Fruit fly (Drosophila melanogaster): Measurements from ENCODE around the gene Sfp33A2.

Gene Sfp33A2

DNA sequence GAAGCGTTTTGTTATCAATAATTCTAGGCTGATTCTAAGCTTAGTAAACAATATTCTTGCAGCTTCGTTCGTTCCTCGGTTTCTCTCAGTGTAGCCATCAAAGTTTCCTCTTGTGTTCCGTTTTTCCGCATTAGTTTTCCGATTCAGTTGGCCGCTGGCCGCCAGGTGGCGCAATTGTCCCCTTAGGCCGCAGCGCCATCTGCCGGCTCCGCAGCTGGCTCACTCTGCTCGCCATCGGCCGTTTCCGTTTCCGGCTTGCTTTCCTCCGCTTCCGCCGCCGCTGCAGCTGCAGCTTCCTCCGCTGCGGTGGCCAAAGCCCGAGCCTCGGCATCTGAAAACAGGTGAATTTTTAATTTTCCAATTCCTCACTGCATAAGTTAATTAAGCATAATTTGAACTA, 21.1 kb upstream of the Sfp33A2 start:
- TF ChIP-seq D1 (tag; optimal IDR thresholded peaks at IDR 0.05) = no peak
- TF ChIP-seq CG15710 (tag; optimal IDR thresholded peaks at IDR 0.05) = peak; percentile 30
- TF ChIP-seq CG17806 (tag; optimal IDR thresholded peaks at IDR 0.05) = peak; percentile 23
- peak; percentile 40; the same call in 1 of the 2 replicates for TF ChIP-seq rn (GFP tag; IDR thresholded peaks at IDR 0.05)
- TF ChIP-seq EcR (GFP tag; optimal IDR thresholded peaks at IDR 0.05) = no peak
- TF ChIP-seq CG12605 (GFP tag; IDR thresholded peaks at IDR 0.05) = peak; percentile 62
- TF ChIP-seq Snoo (tag; optimal IDR thresholded peaks at IDR 0.05) = no peak
- TF ChIP-seq CG14655 (GFP tag; optimal IDR thresholded peaks at IDR 0.05) = peak; percentile 61
- peak; percentile 43 for TF ChIP-seq Ets98B (GFP tag; IDR thresholded peaks at IDR 0.05)
- peak; percentile 54 for TF ChIP-seq CG34367 (tag; optimal IDR thresholded peaks at IDR 0.05)
- TF ChIP-seq gl (tag; optimal IDR thresholded peaks at IDR 0.05) = peak; percentile 48
- TF ChIP-seq CG9948 (tag; optimal IDR thresholded peaks at IDR 0.05) = no peak
- peak; percentile 58; the same call in 2 of the 3 replicates for TF ChIP-seq fd96Ca (GFP tag; IDR thresholded peaks at IDR 0.05)
- no peak for TF ChIP-seq CG13204 (GFP tag; optimal IDR thresholded peaks at IDR 0.05)
- peak; percentile 72 for TF ChIP-seq Pif1A (GFP tag; optimal IDR thresholded peaks at IDR 0.05)
- TF ChIP-seq CG32121 (GFP tag; IDR thresholded peaks at IDR 0.05) = peak; percentile 51
- TF ChIP-seq CG8159 (tag; optimal IDR thresholded peaks at IDR 0.05) = peak; percentile 30
- TF ChIP-seq Pif1B (GFP tag; optimal IDR thresholded peaks at IDR 0.05) = peak; percentile 19
- no peak for TF ChIP-seq CG10348 (GFP tag; IDR thresholded peaks at IDR 0.05)
- TF ChIP-seq CG8301 (tag; optimal IDR thresholded peaks at IDR 0.05) = peak; percentile 43
- TF ChIP-seq CG4496 (GFP tag; IDR thresholded peaks at IDR 0.05) = peak; percentile 88

DNA sequence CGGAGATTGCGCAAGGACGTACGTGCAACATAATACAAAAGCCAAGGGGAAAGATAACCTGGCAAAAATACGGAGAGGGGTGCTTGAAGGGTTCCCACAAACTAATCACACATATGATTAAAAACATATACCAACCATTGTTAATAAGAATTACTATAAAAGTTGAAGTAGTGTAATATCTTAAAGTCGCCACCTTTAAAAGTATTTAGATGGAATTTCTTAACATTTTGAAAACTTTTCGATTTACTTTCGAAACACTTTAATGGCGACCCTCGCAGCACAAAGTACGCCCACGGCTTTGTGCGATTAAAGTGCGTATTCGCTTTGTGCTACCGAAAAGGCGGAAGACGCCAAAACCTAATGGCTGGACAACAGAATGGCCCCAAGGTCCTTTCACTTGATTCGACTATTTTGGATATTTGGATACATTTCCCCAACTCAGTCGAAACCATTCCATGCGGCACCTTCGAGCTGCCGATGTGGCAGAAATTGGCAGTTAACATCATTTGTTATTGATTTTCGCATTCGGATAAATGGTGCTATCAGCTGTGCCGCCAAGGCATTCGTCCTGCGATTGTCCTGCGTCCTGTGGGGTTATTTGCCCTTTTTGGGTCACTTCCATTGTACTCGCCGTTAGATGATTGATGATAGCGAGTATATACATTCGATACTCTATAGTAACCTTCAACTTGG, 13.9 kb upstream of the Sfp33A2 start:
- TF ChIP-seq CG12605 (GFP tag; IDR thresholded peaks at IDR 0.05) (no peak), CG15710 (tag; optimal IDR thresholded peaks at IDR 0.05) (no peak), Pif1A (GFP tag; optimal IDR thresholded peaks at IDR 0.05) (no peak), CG8301 (tag; optimal IDR thresholded peaks at IDR 0.05) (no peak), D1 (tag; optimal IDR thresholded peaks at IDR 0.05) (no peak), EcR (GFP tag; optimal IDR thresholded peaks at IDR 0.05) (no peak), CG17806 (tag; optimal IDR thresholded peaks at IDR 0.05) (no peak), Ets98B (GFP tag; IDR thresholded peaks at IDR 0.05) (no peak), Snoo (tag; optimal IDR thresholded peaks at IDR 0.05) (no peak), CG10348 (GFP tag; IDR thresholded peaks at IDR 0.05) (no peak), CG14655 (GFP tag; optimal IDR thresholded peaks at IDR 0.05) (no peak), CG8159 (tag; optimal IDR thresholded peaks at IDR 0.05) (no peak), CG4496 (GFP tag; IDR thresholded peaks at IDR 0.05) (no peak), rn (GFP tag; IDR thresholded peaks at IDR 0.05) (no peak)

DNA sequence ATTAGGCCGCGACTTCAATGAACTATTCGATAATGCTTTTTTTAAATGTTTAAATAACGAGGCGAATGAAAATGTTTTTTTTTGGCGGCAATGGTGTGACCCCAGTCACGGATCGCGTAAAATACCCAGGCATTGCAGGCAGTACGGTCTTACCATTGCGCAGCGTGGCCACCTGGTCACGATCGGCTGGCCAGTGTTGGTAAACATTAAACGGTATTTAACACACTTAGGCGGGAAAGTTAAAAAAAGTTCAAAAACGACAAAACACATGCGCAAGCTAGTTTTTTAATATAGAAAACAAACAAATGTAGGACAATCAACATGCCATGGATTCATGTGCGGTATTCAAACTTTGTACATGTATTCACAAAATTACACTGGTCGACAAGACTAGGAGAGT, 8.2 kb upstream of the Sfp33A2 start, which contains the start of gene esc:
Gene esc (minus strand): TSS at position 129 of the 400 bp plus-strand sequence.
- no peak for TF ChIP-seq CG32121 (GFP tag; IDR thresholded peaks at IDR 0.05)
- TF ChIP-seq Snoo (tag; optimal IDR thresholded peaks at IDR 0.05) = no peak
- TF ChIP-seq CG15710 (tag; optimal IDR thresholded peaks at IDR 0.05) = no peak
- TF ChIP-seq CG17806 (tag; optimal IDR thresholded peaks at IDR 0.05) = no peak
- no peak for TF ChIP-seq Pif1B (GFP tag; optimal IDR thresholded peaks at IDR 0.05)
- TF ChIP-seq CG8301 (tag; optimal IDR thresholded peaks at IDR 0.05) = no peak

DNA sequence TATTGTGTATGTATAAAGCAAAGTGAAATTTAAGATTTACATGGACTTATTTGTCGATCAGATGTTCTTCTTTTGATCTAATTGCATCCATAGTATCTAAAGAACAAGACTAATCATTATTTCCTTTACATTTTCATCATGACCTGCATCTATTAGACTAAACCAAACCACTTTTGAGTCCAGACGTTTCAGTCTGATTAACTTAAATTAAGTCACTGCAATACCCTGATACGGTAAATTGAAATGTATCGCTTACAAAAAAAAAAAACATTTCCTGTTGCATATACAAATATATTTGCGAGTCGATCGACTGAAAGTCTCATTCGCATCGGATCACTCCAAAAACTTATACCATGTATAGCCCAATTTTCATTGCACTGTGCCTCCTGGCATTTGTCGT, 3.7 kb upstream of the Sfp33A2 start, which contains the start of gene CG45011:
Gene CG45011 (plus strand): TSS at position 301 of the 400 bp plus-strand sequence.
- TF ChIP-seq CG8159 (tag; optimal IDR thresholded peaks at IDR 0.05) = no peak
- no peak for TF ChIP-seq CG34367 (tag; optimal IDR thresholded peaks at IDR 0.05)
- no peak for TF ChIP-seq CG4496 (GFP tag; IDR thresholded peaks at IDR 0.05)
- TF ChIP-seq CG9948 (tag; optimal IDR thresholded peaks at IDR 0.05) = no peak
- TF ChIP-seq CG15710 (tag; optimal IDR thresholded peaks at IDR 0.05) = no peak
- no peak for TF ChIP-seq CG10348 (GFP tag; IDR thresholded peaks at IDR 0.05)
- TF ChIP-seq CG17806 (tag; optimal IDR thresholded peaks at IDR 0.05) = no peak
- no peak for TF ChIP-seq Pif1B (GFP tag; optimal IDR thresholded peaks at IDR 0.05)
- TF ChIP-seq Snoo (tag; optimal IDR thresholded peaks at IDR 0.05) = no peak
- no peak for TF ChIP-seq D1 (tag; optimal IDR thresholded peaks at IDR 0.05)
- TF ChIP-seq fd96Ca (GFP tag; IDR thresholded peaks at IDR 0.05) = no peak
- no peak for TF ChIP-seq CG14655 (GFP tag; optimal IDR thresholded peaks at IDR 0.05)
- no peak for TF ChIP-seq CG13204 (GFP tag; optimal IDR thresholded peaks at IDR 0.05)
- no peak for TF ChIP-seq EcR (GFP tag; optimal IDR thresholded peaks at IDR 0.05)
- TF ChIP-seq Pif1A (GFP tag; optimal IDR thresholded peaks at IDR 0.05) = no peak
- TF ChIP-seq CG8301 (tag; optimal IDR thresholded peaks at IDR 0.05) = no peak
- TF ChIP-seq rn (GFP tag; IDR thresholded peaks at IDR 0.05) = no peak
- no peak for TF ChIP-seq Ets98B (GFP tag; IDR thresholded peaks at IDR 0.05)
- no peak for TF ChIP-seq gl (tag; optimal IDR thresholded peaks at IDR 0.05)
- no peak for TF ChIP-seq CG12605 (GFP tag; IDR thresholded peaks at IDR 0.05)

DNA sequence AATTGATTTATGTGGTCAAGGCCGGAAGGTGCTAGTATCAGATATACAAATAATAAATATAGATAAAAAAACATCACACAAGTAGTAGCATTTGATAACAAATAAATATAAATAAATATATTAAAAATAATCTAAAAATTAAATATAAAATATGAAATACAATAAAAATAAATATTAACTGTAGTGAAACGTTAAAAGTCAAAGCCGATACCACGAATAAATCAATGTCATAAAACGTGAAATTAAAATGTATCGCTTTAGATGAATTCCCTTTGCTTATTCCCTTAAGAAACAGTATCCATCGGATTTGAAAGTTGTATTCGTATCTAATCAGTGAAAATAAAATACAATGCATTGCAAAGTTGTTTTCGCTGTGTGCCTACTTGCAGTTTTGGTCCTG, 3.2 kb upstream of the Sfp33A2 start, which contains the start of gene CG45012:
Gene CG45012 (plus strand): TSS at position 301 of the 400 bp plus-strand sequence.
- TF ChIP-seq Pif1B (GFP tag; optimal IDR thresholded peaks at IDR 0.05) (no peak), CG12605 (GFP tag; IDR thresholded peaks at IDR 0.05) (no peak), CG8159 (tag; optimal IDR thresholded peaks at IDR 0.05) (no peak), Snoo (tag; optimal IDR thresholded peaks at IDR 0.05) (no peak), rn (GFP tag; IDR thresholded peaks at IDR 0.05) (no peak), CG15710 (tag; optimal IDR thresholded peaks at IDR 0.05) (no peak), CG17806 (tag; optimal IDR thresholded peaks at IDR 0.05) (no peak), CG13204 (GFP tag; optimal IDR thresholded peaks at IDR 0.05) (no peak), CG34367 (tag; optimal IDR thresholded peaks at IDR 0.05) (no peak), CG8301 (tag; optimal IDR thresholded peaks at IDR 0.05) (no peak), CG10348 (GFP tag; IDR thresholded peaks at IDR 0.05) (no peak), gl (tag; optimal IDR thresholded peaks at IDR 0.05) (no peak), fd96Ca (GFP tag; IDR thresholded peaks at IDR 0.05) (no peak), D1 (tag; optimal IDR thresholded peaks at IDR 0.05) (no peak), CG9948 (tag; optimal IDR thresholded peaks at IDR 0.05) (no peak), Pif1A (GFP tag; optimal IDR thresholded peaks at IDR 0.05) (no peak), CG32121 (GFP tag; IDR thresholded peaks at IDR 0.05) (no peak), Ets98B (GFP tag; IDR thresholded peaks at IDR 0.05) (no peak), CG4496 (GFP tag; IDR thresholded peaks at IDR 0.05) (no peak), EcR (GFP tag; optimal IDR thresholded peaks at IDR 0.05) (no peak)

Data from whole organism, pupa.